Worm (Caenorhabditis elegans): ENCODE data around the gene srx-114.

DNA sequence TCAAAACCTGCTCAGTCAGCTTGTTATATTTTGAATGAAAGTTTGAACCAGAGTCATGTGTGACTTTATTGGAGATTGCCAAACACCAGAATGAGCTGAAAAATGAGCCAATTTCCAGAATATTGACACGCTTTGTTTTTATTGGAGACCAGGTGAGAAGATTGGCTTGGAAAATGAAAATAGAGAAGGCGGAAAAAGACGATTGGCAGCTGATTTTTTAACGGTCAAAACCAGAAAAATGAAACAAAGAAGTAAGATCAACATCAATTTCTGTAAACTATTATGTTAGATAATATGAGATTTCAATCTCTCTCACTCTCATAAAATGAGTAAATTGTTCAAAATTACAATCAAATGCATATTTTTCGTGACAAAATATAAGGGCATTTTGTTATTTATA, at the start of gene srx-114:
- TF ChIP-seq nhr-77 (tag; optimal IDR thresholded peaks at IDR 0.05) (no peak), fkh-10 (GFP tag; optimal IDR thresholded peaks at IDR 0.05) (no peak), T20F7.1 (GFP tag; optimal IDR thresholded peaks at IDR 0.05) (no peak), F37D6.2 (tag; optimal IDR thresholded peaks at IDR 0.05) (no peak), unc-62 (GFP tag; optimal IDR thresholded peaks at IDR 0.05 in 1 of 2) (no peak), unc-62 (tag; optimal IDR thresholded peaks at IDR 0.05) (no peak), R02D3.7 (tag; optimal IDR thresholded peaks at IDR 0.05) (no peak), F26F4.8 (GFP tag; conservative IDR thresholded peaks at IDR 0.05) (no peak), lsy-2 (tag; optimal IDR thresholded peaks at IDR 0.05) (no peak), nhr-25 (tag; optimal IDR thresholded peaks at IDR 0.05; ENCODE audit: borderline replicate concordance, insufficient read depth) (no peak), ctbp-1 (GFP tag; IDR thresholded peaks at IDR 0.05) (no peak), nhr-11 (tag; optimal IDR thresholded peaks at IDR 0.05) (no peak), ztf-11 (tag; optimal IDR thresholded peaks at IDR 0.05) (no peak)
